Worm (Caenorhabditis elegans) whole organism, L4 larva: ENCODE data around the gene srh-75.

Source experiments
- D1046.2 ChIP-seq: fragments of 200-800 bp; sonication (Bioruptor generic); IDR thresholded peaks from 2 replicates; pipeline ENCODE4 v1.3.6; 2022; ENCODE audit warnings: missing genetic modification characterization, missing compliant biosample characterization
- Y5F2A.4 ChIP-seq: fragments of 200-800 bp; sonication (Bioruptor generic); optimal IDR thresholded peaks from 2 replicates; lab custom pipeline; 2018; ENCODE audit warnings: mild to moderate bottlenecking, missing genetic modification characterization, missing compliant biosample characterization
- Y75B8A.6 ChIP-seq: fragments of 200-800 bp; sonication (Bioruptor generic); IDR thresholded peaks from 2 replicates; pipeline ENCODE4 v1.3.6; 2022; ENCODE audit warnings: missing genetic modification reagents, missing genetic modification characterization, missing compliant biosample characterization
- aha-1 ChIP-seq: fragments of 150-350 bp; peaks from one replicate; lab custom pipeline; 2014; ENCODE audit warnings: missing biosample characterization, missing genetic modification characterization
- aly-2 ChIP-seq: sonication (generic microtip); optimal IDR thresholded peaks from 2 replicates; lab custom pipeline; 2018; ENCODE audit warnings: missing biosample characterization, missing genetic modification characterization
- daf-16 ChIP-seq, 3 experiments: sonication (generic microtip); optimal IDR thresholded peaks; 2 replicates each; lab custom pipeline; 2016 to 2017; ENCODE audit warnings: missing genetic modification characterization in 3 of 3, missing genetic modification reagents in 3 of 3, mild to moderate bottlenecking in 2 of 3, missing compliant biosample characterization in 2 of 3, missing biosample characterization in 1 of 3, moderate library complexity in 1 of 3
- daf-19 ChIP-seq: fragments of 200-800 bp; sonication (Bioruptor generic); conservative IDR thresholded peaks from 2 replicates; pipeline ENCODE4 v1.3.6; 2022; ENCODE audit warnings: missing genetic modification characterization, missing compliant biosample characterization
- dmd-6 ChIP-seq: fragments of 200-800 bp; sonication (Bioruptor generic); IDR thresholded peaks from 2 replicates; pipeline ENCODE4 v1.3.6; 2022; ENCODE audit warnings: missing genetic modification reagents, missing genetic modification characterization, missing compliant biosample characterization
- dmd-8 ChIP-seq: fragments of 200-800 bp; sonication (Bioruptor generic); IDR thresholded peaks from 2 replicates; pipeline ENCODE4 v1.3.6; 2022; ENCODE audit warnings: missing genetic modification characterization, missing compliant biosample characterization
- duxl-1 ChIP-seq: sonication (generic microtip); optimal IDR thresholded peaks from 2 replicates; lab custom pipeline; 2016; ENCODE audit warnings: mild to moderate bottlenecking, missing genetic modification characterization, moderate library complexity, missing compliant biosample characterization; ENCODE audit not compliant: poor library complexity
- dve-1 ChIP-seq: sonication (generic microtip); optimal IDR thresholded peaks from 2 replicates; lab custom pipeline; 2017; ENCODE audit warnings: antibody characterized with exemption, mild to moderate bottlenecking, missing genetic modification characterization, missing compliant biosample characterization; ENCODE audit not compliant: insufficient read depth
- fos-1 ChIP-seq: fragments of 150-350 bp; optimal IDR thresholded peaks from 2 replicates; lab custom pipeline; 2014; ENCODE audit warnings: missing biosample characterization, missing genetic modification characterization
- hlh-11 ChIP-seq: fragments of 200-800 bp; sonication (Bioruptor generic); optimal IDR thresholded peaks from 2 replicates; lab custom pipeline; 2018; ENCODE audit warnings: mild to moderate bottlenecking, missing genetic modification characterization, missing compliant biosample characterization
- hlh-30 ChIP-seq: sonication (generic microtip); optimal IDR thresholded peaks from 2 replicates; lab custom pipeline; 2017; ENCODE audit warnings: antibody characterized with exemption, mild to moderate bottlenecking, missing genetic modification characterization, missing compliant biosample characterization; ENCODE audit not compliant: insufficient read depth
- lin-13 ChIP-seq: fragments of 150-350 bp; optimal IDR thresholded peaks from 2 replicates; lab custom pipeline; 2014; ENCODE audit warnings: missing biosample characterization, missing genetic modification reagents, missing genetic modification characterization
- madf-5 ChIP-seq, 2 experiments: fragments of 200-800 bp; sonication (Bioruptor generic); IDR thresholded peaks; 2 replicates each; pipeline ENCODE4 v1.3.6; 2022; ENCODE audit warnings: missing compliant biosample characterization in 2 of 2, missing genetic modification characterization in 2 of 2
- mdl-1 ChIP-seq, 2 experiments: fragments of 150-350 bp in 1 of 2; sonication (generic microtip) in 1 of 2; optimal IDR thresholded peaks; 2 replicates each; lab custom pipeline; 2014 to 2017; ENCODE audit warnings: missing biosample characterization in 2 of 2, missing genetic modification characterization in 2 of 2
- mdt-29 ChIP-seq: fragments of 200-800 bp; sonication (Bioruptor generic); IDR thresholded peaks from 2 replicates; pipeline ENCODE4 v1.3.6; 2022; ENCODE audit warnings: missing genetic modification reagents, missing genetic modification characterization, missing compliant biosample characterization
- mxl-2 ChIP-seq: fragments of 200-800 bp; sonication (Bioruptor generic); conservative IDR thresholded peaks from 2 replicates; pipeline ENCODE4 v1.3.6; 2022; ENCODE audit warnings: missing genetic modification reagents, missing genetic modification characterization, missing compliant biosample characterization
- nhr-111 ChIP-seq: fragments of 200-800 bp; sonication (Bioruptor generic); optimal IDR thresholded peaks from 2 replicates; lab custom pipeline; 2018; ENCODE audit warnings: mild to moderate bottlenecking, missing genetic modification characterization, missing compliant biosample characterization
- nhr-25 ChIP-seq: sonication (generic microtip); optimal IDR thresholded peaks from 2 replicates; lab custom pipeline; 2017; ENCODE audit warnings: missing genetic modification characterization, mild to moderate bottlenecking, missing compliant biosample characterization, antibody characterized with exemption, moderate library complexity, borderline replicate concordance; ENCODE audit not compliant: insufficient read depth
- nhr-28 ChIP-seq: fragments of 150-350 bp; optimal IDR thresholded peaks from 2 replicates; lab custom pipeline; 2014; ENCODE audit warnings: missing biosample characterization, missing genetic modification characterization
- nhr-77 ChIP-seq: fragments of 150-350 bp; optimal IDR thresholded peaks from 2 replicates; lab custom pipeline; 2014; ENCODE audit warnings: missing biosample characterization, missing genetic modification characterization
- pqm-1 ChIP-seq: sonication (generic microtip); optimal IDR thresholded peaks from 2 replicates; lab custom pipeline; 2017; ENCODE audit warnings: missing biosample characterization, missing genetic modification characterization
- rbr-2 ChIP-seq: sonication (generic microtip); optimal IDR thresholded peaks from 2 replicates; lab custom pipeline; 2016; ENCODE audit warnings: missing genotype, missing genetic modification characterization, missing compliant biosample characterization
- unc-62 ChIP-seq, 3 experiments: fragments of 150-350 bp in 1 of 3; sonication (generic microtip); optimal IDR thresholded peaks in 2 of 3; peaks in 1 of 3; 1 replicate in 1 of 3; 2 replicates in 2 of 3; lab custom pipeline; 2014 to 2017; ENCODE audit warnings: missing biosample characterization in 3 of 3, missing genetic modification characterization in 3 of 3, missing genetic modification reagents in 3 of 3, missing genotype in 1 of 3
- zip-11 ChIP-seq: fragments of 200-800 bp; sonication (Bioruptor generic); IDR thresholded peaks from 2 replicates; pipeline ENCODE4 v1.3.6; 2022; ENCODE audit warnings: missing genetic modification characterization, missing compliant biosample characterization
- zip-2 ChIP-seq: fragments of 150-350 bp; optimal IDR thresholded peaks from 2 replicates; lab custom pipeline; 2014; ENCODE audit warnings: missing biosample characterization, missing genetic modification characterization

srh-75 gene

ce11 chrV:11056484-11056883 lies 459 bp downstream of the srh-75 start:
- TF ChIP-seq aha-1 (tag; lab: Kevin White, UChicago) (peak; percentile 92), fos-1 (no peak)

DNA sequence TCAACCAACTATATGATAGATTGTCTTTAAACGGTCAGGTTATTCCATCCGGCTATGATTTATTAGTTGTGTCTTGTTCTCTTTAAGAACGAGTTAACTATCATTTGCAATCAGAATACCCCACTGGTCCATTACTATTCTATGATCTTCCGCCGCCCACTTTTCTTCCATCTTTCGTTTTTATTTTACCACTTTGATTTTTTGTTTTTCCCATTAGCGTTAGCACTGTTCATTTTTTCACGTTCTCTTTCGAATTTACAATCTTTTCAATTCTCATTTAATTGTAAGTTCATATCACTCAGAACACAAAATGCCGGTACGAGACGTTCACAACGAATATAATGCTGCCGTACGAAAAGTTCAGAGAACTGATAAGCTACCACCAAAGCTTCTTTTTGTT lies 3.1 kb downstream of the srh-75 start, which contains the start of gene T04C12.7:
Gene T04C12.7 (plus strand): TSS at position 301 of the 400 bp plus-strand sequence.
- TF ChIP-seq duxl-1: no peak
- peak in 1 of 2 experiments; percentile 58 for TF ChIP-seq unc-62 (GFP tag; optimal IDR thresholded peaks at IDR 0.05 in 1 of 2; lab: Kevin White, UChicago)
- no peak for TF ChIP-seq unc-62 (tag; optimal IDR thresholded peaks at IDR 0.05; lab: Kevin White, UChicago)
- TF ChIP-seq, all 104 proteins: peak for 1

DNA sequence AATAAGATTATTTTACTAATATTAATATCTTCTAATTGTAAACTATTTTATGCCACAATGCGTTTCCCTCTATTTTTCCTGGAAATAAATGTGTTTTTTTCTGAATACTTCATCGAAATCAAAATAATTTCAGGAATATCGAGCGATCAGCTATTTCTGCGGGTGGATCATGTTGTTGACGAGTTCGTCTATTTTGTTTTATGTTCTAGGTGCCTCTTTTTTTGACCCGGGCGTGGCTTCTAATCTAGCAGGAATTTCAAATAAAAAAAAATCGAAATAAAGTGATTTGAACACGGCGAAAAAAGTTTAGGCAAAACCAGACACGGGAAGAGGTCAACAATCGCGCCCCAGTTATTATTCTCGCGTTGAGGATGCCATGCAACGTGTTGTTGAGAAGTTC lies 5.0 kb downstream of the srh-75 start, which contains the start of gene T04C12.33:
Gene T04C12.33 (plus strand): TSS at position 301 of the 400 bp plus-strand sequence.
- TF ChIP-seq aha-1 (tag; lab: Kevin White, UChicago) (peak; percentile 88), mdt-29 (GFP tag; lab: Robert Waterston, UW) (no peak), mxl-2 (GFP tag; lab: Robert Waterston, UW) (no peak)

DNA sequence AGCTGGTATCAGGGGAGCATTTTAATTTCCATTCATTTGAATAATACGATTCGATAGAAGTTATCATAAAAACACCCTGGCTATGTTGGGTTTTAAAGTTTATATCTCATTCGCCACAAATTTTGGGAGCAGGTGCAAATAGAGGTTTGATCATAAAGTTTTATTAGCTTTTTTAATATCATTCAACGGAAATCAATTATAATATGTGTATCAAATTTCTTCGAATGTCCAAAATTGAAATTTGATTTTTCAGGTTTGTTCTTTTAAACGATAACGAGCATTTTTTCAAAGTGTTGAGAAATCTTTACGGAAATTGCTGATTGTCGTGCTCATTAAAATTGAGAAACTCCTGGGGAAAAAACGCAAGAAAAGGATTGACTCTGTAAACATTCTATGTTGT lies 8.3 kb downstream of the srh-75 start, which contains the start of gene srh-74:
Gene srh-74 (minus strand): TSS at position 101 of the 400 bp plus-strand sequence.
- TF ChIP-seq D1046.2 (no peak), lin-13 (no peak)

DNA sequence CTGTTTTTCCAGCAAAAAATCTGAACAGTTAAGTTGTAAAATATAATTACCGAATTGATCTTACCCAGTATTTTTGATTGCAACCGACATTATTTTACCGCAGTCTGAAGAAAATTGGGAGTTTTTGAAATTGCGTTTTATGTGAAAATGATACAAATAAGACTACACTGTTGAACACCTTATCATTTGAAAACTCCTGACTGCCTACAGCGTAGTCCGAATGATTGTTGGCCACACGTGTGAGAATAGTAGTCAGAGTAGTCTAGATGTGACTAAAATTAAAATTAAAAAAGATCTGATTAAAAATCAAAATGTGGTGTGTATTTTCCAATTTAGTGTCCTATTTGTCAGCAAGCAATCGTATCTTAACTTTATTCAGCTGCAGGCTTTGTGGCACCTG lies 10.2 kb downstream of the srh-75 start, which contains the start of gene dhs-18:
Gene dhs-18 (minus strand): TSS at position 104 of the 400 bp plus-strand sequence.
- TF ChIP-seq nhr-28 (tag; lab: Kevin White, UChicago) (peak; percentile 96), unc-62 (GFP tag; optimal IDR thresholded peaks at IDR 0.05 in 1 of 2; lab: Kevin White, UChicago) (peak in 1 of 2 experiments; percentile 66), unc-62 (tag; optimal IDR thresholded peaks at IDR 0.05; lab: Kevin White, UChicago) (no peak), hlh-30 (peak; percentile 23), pqm-1 (tag; lab: Kevin White, UChicago) (peak; percentile 42), mdl-1 (tag; optimal IDR thresholded peaks at IDR 0.05; lab: Kevin White, UChicago) (peak in 1 of 2 experiments; percentile 53), hlh-11 (tag; lab: Kevin White, UChicago) (peak; percentile 11), nhr-77 (tag; lab: Kevin White, UChicago) (peak; percentile 67), dmd-8 (no peak), madf-5 (GFP tag; IDR thresholded peaks at IDR 0.05; lab: Robert Waterston, UW) (no peak), dmd-6 (GFP tag; lab: Robert Waterston, UW) (peak; percentile 46), dve-1 (tag; lab: Kevin White, UChicago) (peak; percentile 9)
- TF ChIP-seq, all 104 proteins: peak for 9

DNA sequence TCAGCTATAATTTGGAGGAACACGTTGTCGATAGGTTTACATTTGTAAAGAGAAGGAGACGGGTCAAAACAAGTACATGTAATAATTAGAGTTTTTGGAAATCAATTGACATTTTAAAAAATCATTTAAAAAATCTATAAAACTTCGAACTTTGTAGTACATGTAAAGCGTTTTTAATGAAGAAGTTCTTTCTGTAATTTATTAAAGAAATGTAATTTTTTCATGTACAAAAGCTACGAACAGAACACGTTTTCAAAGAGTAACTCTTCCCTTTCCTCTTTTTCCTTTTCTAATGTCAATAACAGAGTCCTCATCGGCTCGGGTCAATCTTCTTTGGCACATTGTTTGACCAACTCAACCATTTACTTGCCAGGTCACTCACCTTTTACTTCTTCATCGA lies 13.2 kb downstream of the srh-75 start, which contains the start of gene C45B11.6:
Gene C45B11.6 (plus strand): TSS at position 301 of the 400 bp plus-strand sequence.
- no peak for TF ChIP-seq aly-2 (tag; lab: Kevin White, UChicago)
- no peak for TF ChIP-seq Y5F2A.4 (GFP tag; lab: Kevin White, UChicago)
- TF ChIP-seq daf-19 (GFP tag; lab: Robert Waterston, UW): no peak
- TF ChIP-seq nhr-111 (GFP tag; lab: Kevin White, UChicago): no peak

DNA sequence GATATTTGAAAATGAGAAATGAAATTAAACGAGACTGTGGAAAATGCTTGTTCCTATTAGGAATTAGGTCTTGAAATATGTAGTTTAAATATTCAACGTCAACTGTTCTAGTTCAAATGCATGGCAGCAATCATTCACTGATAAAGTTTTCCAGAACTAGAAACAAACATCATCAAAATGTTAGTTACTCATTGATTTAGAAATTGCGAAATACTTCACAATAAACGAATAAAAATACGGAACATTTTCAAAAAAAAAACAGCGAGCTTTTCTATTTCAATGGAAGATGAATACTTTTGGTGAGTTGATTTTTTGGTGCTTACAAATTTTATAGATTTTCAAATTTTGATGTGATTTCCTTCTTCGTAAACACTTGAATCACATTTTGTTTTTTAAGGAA lies 14.4 kb downstream of the srh-75 start, which contains the start of gene C45B11.2:
Gene C45B11.2 (plus strand): TSS at position 173 of the 400 bp plus-strand sequence.
- TF ChIP-seq D1046.2 (no peak), daf-16 (GFP tag; optimal IDR thresholded peaks at IDR 0.05; lab: Kevin White, UChicago) (no peak), daf-16 (tag; optimal IDR thresholded peaks at IDR 0.05; lab: Kevin White, UChicago) (peak; percentile 1), zip-2 (tag; lab: Kevin White, UChicago) (peak; percentile 86)

ce11 chrV:11041499-11041898 lies 15.4 kb downstream of the srh-75 start, which contains the start of gene C45B11.5:
TSS of gene C45B11.5 (plus strand) at chrV:11041799.
- no peak for TF ChIP-seq zip-11
- TF ChIP-seq nhr-25 (tag; lab: Kevin White, UChicago): no peak
- TF ChIP-seq rbr-2: no peak
- no peak for TF ChIP-seq Y75B8A.6 (GFP tag; lab: Robert Waterston, UW)
- no peak for TF ChIP-seq mdt-29 (GFP tag; lab: Robert Waterston, UW)
